Fruit fly (Drosophila melanogaster) whole organism, prepupa: ENCODE measurements around the gene Lcp65Aa.

Source experiments
- CG10669 ChIP-seq: fragments of 200-800 bp; sonication (Bioruptor generic); optimal IDR thresholded peaks from 3 replicates; lab custom pipeline; 2018; ENCODE audit warnings: missing biosample characterization, mild to moderate bottlenecking, missing genetic modification characterization, moderate library complexity
- CG11762 ChIP-seq: fragments of 200-800 bp; sonication (Bioruptor generic); optimal IDR thresholded peaks from 3 replicates; lab custom pipeline; 2016; ENCODE audit warnings: missing biosample characterization, missing genetic modification characterization; ENCODE audit not compliant: insufficient read depth
- CG11902 ChIP-seq: fragments of 200-800 bp; sonication (Bioruptor generic); optimal IDR thresholded peaks from 3 replicates; lab custom pipeline; 2016; ENCODE audit warnings: missing biosample characterization, missing genetic modification characterization
- CG1621 ChIP-seq: fragments of 200-800 bp; sonication (Bioruptor generic); optimal IDR thresholded peaks from 3 replicates; lab custom pipeline; 2018; ENCODE audit warnings: missing biosample characterization, mild to moderate bottlenecking, missing genetic modification characterization
- CG31627 ChIP-seq: fragments of 200-800 bp; sonication (Bioruptor generic); optimal IDR thresholded peaks from 3 replicates; lab custom pipeline; 2016; ENCODE audit warnings: missing biosample characterization, missing genetic modification characterization
- CG32006 ChIP-seq: fragments of 200-800 bp; sonication (Bioruptor generic); optimal IDR thresholded peaks from 3 replicates; lab custom pipeline; 2017; ENCODE audit warnings: missing biosample characterization, mild to moderate bottlenecking, missing genetic modification characterization
- CG34406 ChIP-seq: fragments of 200-800 bp; sonication (Bioruptor generic); optimal IDR thresholded peaks from 3 replicates; lab custom pipeline; 2016; ENCODE audit warnings: missing biosample characterization, missing genetic modification characterization
- CG4318 ChIP-seq: fragments of 200-800 bp; sonication (Bioruptor generic); optimal IDR thresholded peaks from 3 replicates; lab custom pipeline; 2017; ENCODE audit warnings: missing biosample characterization, mild to moderate bottlenecking, missing genetic modification characterization
- CG6163 ChIP-seq: fragments of 200-800 bp; sonication (Bioruptor generic); IDR thresholded peaks from 3 replicates; pipeline ENCODE4 v1.3.6; 2022; ENCODE audit warnings: missing biosample characterization, missing genetic modification characterization
- CG6808 ChIP-seq: fragments of 200-800 bp; sonication (Bioruptor generic); optimal IDR thresholded peaks from 3 replicates; lab custom pipeline; 2017; ENCODE audit warnings: missing biosample characterization, missing genetic modification characterization, mild to moderate bottlenecking, moderate library complexity, missing genetic modification reagents
- CG6854 ChIP-seq: fragments of 200-800 bp; sonication (Bioruptor generic); optimal IDR thresholded peaks from 2 replicates; lab custom pipeline; 2017; ENCODE audit warnings: missing biosample characterization, mild to moderate bottlenecking, missing genetic modification characterization
- CG8319 ChIP-seq: fragments of 200-800 bp; sonication (Bioruptor generic); optimal IDR thresholded peaks from 3 replicates; lab custom pipeline; 2016; ENCODE audit warnings: missing biosample characterization, missing genetic modification characterization
- CG9139 ChIP-seq: fragments of 200-800 bp; sonication (Bioruptor generic); optimal IDR thresholded peaks from 3 replicates; lab custom pipeline; 2017; ENCODE audit warnings: missing biosample characterization, mild to moderate bottlenecking, missing genetic modification characterization
- Eip78C ChIP-seq: fragments of 200-800 bp; sonication (Bioruptor generic); peaks from one replicate; lab custom pipeline; 2016; ENCODE audit warnings: missing biosample characterization, missing genetic modification characterization
- Eip93F ChIP-seq: fragments of 200-800 bp; sonication (Bioruptor generic); optimal IDR thresholded peaks from 2 replicates; lab custom pipeline; 2016; ENCODE audit warnings: missing biosample characterization, mild to moderate bottlenecking, missing genetic modification characterization
- Ets21C ChIP-seq: fragments of 200-800 bp; sonication (Bioruptor generic); optimal IDR thresholded peaks from 3 replicates; lab custom pipeline; 2016; ENCODE audit warnings: missing biosample characterization, missing genetic modification characterization
- Ets96B ChIP-seq: fragments of 200-800 bp; optimal IDR thresholded peaks from 2 replicates; lab custom pipeline; 2019; ENCODE audit warnings: missing biosample characterization, mild to moderate bottlenecking, missing genetic modification characterization, moderate library complexity
- Hr38 ChIP-seq: sonication (Bioruptor generic); optimal IDR thresholded peaks from 2 replicates; lab custom pipeline; 2016; ENCODE audit warnings: missing biosample characterization, missing genetic modification characterization
- Hr39 ChIP-seq: fragments of 200-800 bp; sonication (Bioruptor generic); optimal IDR thresholded peaks from 2 replicates; lab custom pipeline; 2016; ENCODE audit warnings: missing biosample characterization, missing genetic modification characterization
- Hr4 ChIP-seq: fragments of 200-800 bp; sonication (Bioruptor generic); optimal IDR thresholded peaks from 3 replicates; lab custom pipeline; 2016; ENCODE audit warnings: missing biosample characterization, missing genetic modification characterization
- Met ChIP-seq: fragments of 200-800 bp; sonication (Bioruptor generic); optimal IDR thresholded peaks from 3 replicates; lab custom pipeline; 2016; ENCODE audit warnings: missing biosample characterization, missing genetic modification characterization
- Sox102F ChIP-seq: fragments of 200-800 bp; sonication (Bioruptor generic); optimal IDR thresholded peaks from 2 replicates; lab custom pipeline; 2016; ENCODE audit warnings: missing biosample characterization, mild to moderate bottlenecking, missing genetic modification characterization
- Sox14 ChIP-seq: fragments of 200-800 bp; sonication (Bioruptor generic); optimal IDR thresholded peaks from 3 replicates; lab custom pipeline; 2016; ENCODE audit warnings: missing biosample characterization, missing genetic modification characterization
- Sox15 ChIP-seq: fragments of 200-800 bp; sonication (Bioruptor generic); optimal IDR thresholded peaks from 3 replicates; lab custom pipeline; 2016; ENCODE audit warnings: missing biosample characterization, missing genetic modification characterization
- cyc ChIP-seq: fragments of 200-800 bp; sonication (Bioruptor generic); optimal IDR thresholded peaks from 3 replicates; lab custom pipeline; 2016; ENCODE audit warnings: missing biosample characterization, missing genetic modification characterization
- fd59A ChIP-seq: fragments of 200-800 bp; sonication (Bioruptor generic); optimal IDR thresholded peaks from 2 replicates; lab custom pipeline; 2017; ENCODE audit warnings: missing biosample characterization, mild to moderate bottlenecking, missing genetic modification characterization, missing genetic modification reagents
- fd85E ChIP-seq: fragments of 200-800 bp; sonication (Bioruptor generic); optimal IDR thresholded peaks from 3 replicates; lab custom pipeline; 2016; ENCODE audit warnings: missing biosample characterization, missing genetic modification characterization
- lz ChIP-seq: fragments of 200-800 bp; sonication (Bioruptor generic); optimal IDR thresholded peaks from 3 replicates; lab custom pipeline; 2016; ENCODE audit warnings: missing biosample characterization, missing genetic modification characterization
- net ChIP-seq: fragments of 200-800 bp; sonication (Bioruptor generic); optimal IDR thresholded peaks from 3 replicates; lab custom pipeline; 2016; ENCODE audit warnings: missing biosample characterization, missing genetic modification characterization
- pdm3 ChIP-seq: fragments of 200-800 bp; sonication (Bioruptor generic); optimal IDR thresholded peaks from 3 replicates; lab custom pipeline; 2016; ENCODE audit warnings: missing biosample characterization, missing genetic modification characterization
- salr ChIP-seq, 2 experiments: fragments of 200-800 bp; sonication (Bioruptor generic); optimal IDR thresholded peaks; 3 replicates each; lab custom pipeline; 2016 to 2018; ENCODE audit warnings: missing biosample characterization in 2 of 2, missing genetic modification characterization in 2 of 2, mild to moderate bottlenecking in 1 of 2
- svp ChIP-seq: fragments of 200-800 bp; sonication (Bioruptor generic); peaks from one replicate; lab custom pipeline; 2016; ENCODE audit warnings: missing biosample characterization, missing genetic modification characterization
- topi ChIP-seq: fragments of 200-800 bp; sonication (Bioruptor generic); optimal IDR thresholded peaks from 3 replicates; lab custom pipeline; 2016; ENCODE audit warnings: missing biosample characterization, missing genetic modification characterization

The Lcp65Aa gene

DNA sequence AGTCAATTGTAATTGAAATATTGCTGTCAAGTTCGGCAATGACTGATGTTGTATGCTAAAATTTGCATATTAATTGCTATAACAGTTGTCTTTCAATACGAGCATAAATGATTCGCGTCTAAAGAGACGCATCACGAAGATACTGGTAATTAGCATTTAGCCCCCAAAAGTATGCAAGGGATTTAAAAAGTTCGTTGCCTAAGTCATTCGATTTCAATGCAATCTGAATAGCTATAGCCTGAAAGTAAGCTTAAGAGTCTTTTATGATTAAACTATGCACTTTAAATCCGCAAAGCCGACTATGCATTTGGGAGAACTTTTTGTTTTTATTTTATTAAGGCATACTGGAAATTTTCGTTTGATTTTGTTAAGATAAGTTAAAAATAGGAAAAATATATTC is 21.5 kb upstream of the Lcp65Aa start:
- TF ChIP-seq CG10669 (no peak), net (GFP tag; lab: Kevin White, UChicago) (no peak), Sox15 (no peak), CG31627 (GFP tag; lab: Kevin White, UChicago) (no peak), Eip93F (no peak), CG11902 (no peak), cyc (GFP tag; lab: Kevin White, UChicago) (no peak), Hr39 (no peak), CG34406 (GFP tag; lab: Kevin White, UChicago) (no peak), svp (GFP tag; lab: Kevin White, UChicago) (no peak), CG1621 (no peak), Sox14 (GFP tag; lab: Kevin White, UChicago) (no peak), fd59A (GFP tag; lab: Kevin White, UChicago) (no peak), CG32006 (GFP tag; lab: Kevin White, UChicago) (no peak), salr (GFP tag; optimal IDR thresholded peaks at IDR 0.05; lab: Kevin White, UChicago) (no peak)

dm6 chr3L:6130944-6131343 is 20.2 kb upstream of the Lcp65Aa start, which contains the start of gene Lcp65Ag3:
TSS of gene Lcp65Ag3 (minus strand) at chr3L:6130989.
- TF ChIP-seq CG1621 (no peak), CG8319 (GFP tag; lab: Kevin White, UChicago) (no peak), CG4318 (GFP tag; lab: Kevin White, UChicago) (no peak), CG6163 (GFP tag; lab: Robert Waterston, UW) (no peak), CG6854 (GFP tag; lab: Kevin White, UChicago) (no peak), CG6808 (GFP tag; lab: Kevin White, UChicago) (no peak), salr (GFP tag; optimal IDR thresholded peaks at IDR 0.05; lab: Kevin White, UChicago) (no peak), Hr4 (GFP tag; lab: Kevin White, UChicago) (no peak), fd85E (GFP tag; lab: Kevin White, UChicago) (no peak)

DNA sequence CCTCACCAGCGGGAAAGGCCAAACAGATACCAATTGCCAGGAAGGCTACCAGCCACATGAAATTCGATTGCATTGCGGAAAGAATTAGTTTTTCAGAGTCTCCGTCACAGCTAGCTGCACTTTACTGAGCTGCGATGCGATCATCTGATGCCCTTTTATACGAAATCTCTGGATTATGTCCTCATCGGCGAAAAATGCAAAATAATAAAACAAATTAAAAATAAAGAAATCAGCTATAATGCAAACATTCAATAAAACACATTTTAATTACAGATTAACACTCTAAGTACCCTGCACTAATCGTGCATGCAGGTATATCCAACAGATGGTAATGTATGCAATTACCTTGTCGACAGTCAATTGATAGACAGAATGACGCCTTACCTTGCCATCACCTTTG is 19.1 kb upstream of the Lcp65Aa start, which contains the start of gene Cpr65Au:
TSS of gene Cpr65Au (minus strand) at position 101 of the 400 bp plus-strand sequence.
- TF ChIP-seq CG9139 (no peak), CG6808 (GFP tag; lab: Kevin White, UChicago) (no peak), Eip78C (no peak), CG11762 (GFP tag; lab: Kevin White, UChicago) (no peak), lz (no peak), Sox15 (no peak), topi (GFP tag; lab: Kevin White, UChicago) (no peak), CG6854 (GFP tag; lab: Kevin White, UChicago) (no peak)

- TF ChIP-seq Sox102F (no peak), CG11902 (no peak)
These were observed 17.6 kb upstream of the Lcp65Aa start, which contains the start of gene Lcp65Ag2 for dm6 chr3L:6133546-6133945. TSS of gene Lcp65Ag2 (minus strand) at chr3L:6133593.

DNA sequence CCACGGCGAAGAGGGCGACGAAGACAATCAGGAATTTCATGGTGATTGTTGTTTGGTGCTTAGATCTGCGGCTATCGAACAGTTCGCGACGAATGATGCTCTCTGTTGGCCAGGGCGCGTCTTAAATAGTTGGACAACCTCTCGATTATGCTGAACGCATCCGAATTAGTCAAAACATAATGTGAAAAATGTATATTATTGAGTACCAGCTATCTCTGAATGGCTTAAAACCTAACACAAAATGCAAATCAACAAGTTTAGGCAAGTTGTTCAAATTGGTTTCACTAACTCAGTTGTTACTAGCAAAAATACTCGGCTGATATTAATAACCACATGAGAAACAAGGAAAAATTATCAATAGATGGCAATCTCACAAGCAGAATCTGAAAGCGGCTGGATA is 15.9 kb upstream of the Lcp65Aa start, which contains the start of gene Lcp65Ag1:
TSS of gene Lcp65Ag1 (minus strand) at position 101 of the 400 bp plus-strand sequence.
- TF ChIP-seq Ets96B (tag; lab: Kevin White, UChicago) (no peak), Hr4 (GFP tag; lab: Kevin White, UChicago) (no peak), Ets21C (no peak), CG11762 (GFP tag; lab: Kevin White, UChicago) (no peak), Hr38 (no peak), pdm3 (GFP tag; lab: Kevin White, UChicago) (no peak), Met (GFP tag; lab: Kevin White, UChicago) (no peak), topi (GFP tag; lab: Kevin White, UChicago) (no peak)
- TF ChIP-seq, all 60 proteins: peak for 0
